Worm (Caenorhabditis elegans) whole organism, midembryonic: Measurements from ENCODE around the gene F38A1.13.

Experiments used
- T22C8.4 ChIP-seq: fragments of 200-800 bp; sonication (Bioruptor generic); IDR thresholded peaks from 2 replicates; pipeline ENCODE4 v1.3.6; 2022; ENCODE audit warnings: missing genetic modification characterization, missing compliant biosample characterization
- flt-1 ChIP-seq: fragments of 200-800 bp; sonication (Bioruptor generic); IDR thresholded peaks from 2 replicates; pipeline ENCODE4 v1.3.6; 2022; ENCODE audit warnings: missing genetic modification characterization, missing compliant biosample characterization
- klf-2 ChIP-seq: fragments of 200-800 bp; sonication (Bioruptor generic); conservative IDR thresholded peaks from 2 replicates; pipeline ENCODE4 v1.3.6; 2022; ENCODE audit warnings: missing genetic modification reagents, missing genetic modification characterization, missing compliant biosample characterization
- med-1 ChIP-seq: sonication (generic microtip); optimal IDR thresholded peaks from 2 replicates; lab custom pipeline; 2017; ENCODE audit warnings: missing genetic modification characterization, mild to moderate bottlenecking, missing compliant biosample characterization, antibody characterized with exemption, missing genetic modification reagents; ENCODE audit not compliant: insufficient read depth
- ref-1 ChIP-seq: fragments of 200-800 bp; sonication (Bioruptor generic); conservative IDR thresholded peaks from 2 replicates; pipeline ENCODE4 v1.3.6; 2022; ENCODE audit warnings: missing genetic modification reagents, missing genetic modification characterization, missing compliant biosample characterization
- tab-1 ChIP-seq: fragments of 200-800 bp; sonication (Bioruptor generic); IDR thresholded peaks from 2 replicates; pipeline ENCODE4 v1.3.6; 2022; ENCODE audit warnings: missing genetic modification characterization, missing compliant biosample characterization
- ztf-23 ChIP-seq: fragments of 200-800 bp; sonication (Bioruptor generic); IDR thresholded peaks from 2 replicates; pipeline ENCODE4 v1.3.6; 2022; ENCODE audit warnings: missing genetic modification reagents, missing genetic modification characterization, missing compliant biosample characterization

DNA sequence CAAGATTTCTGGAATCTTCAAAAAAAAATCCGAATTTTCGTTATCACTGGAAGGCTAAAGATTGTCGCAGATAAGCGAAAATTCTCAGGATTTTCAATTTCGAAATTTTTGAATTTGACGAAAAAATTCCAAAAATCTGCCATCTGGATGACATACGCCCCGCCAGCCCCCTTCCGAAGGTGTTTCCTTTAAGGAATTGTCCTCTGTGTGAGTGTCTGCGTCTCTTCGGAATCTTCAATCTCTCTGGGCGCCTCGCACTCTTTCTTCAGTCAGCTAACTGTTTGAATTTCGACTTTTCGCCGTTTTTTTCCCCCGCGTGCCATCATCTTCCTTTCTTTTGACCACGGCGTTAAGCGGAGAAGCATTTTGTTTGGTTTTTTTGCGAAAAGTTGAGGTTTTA, 21.5 kb downstream of the F38A1.13 start:
- TF ChIP-seq ztf-23 = no peak
- no peak for TF ChIP-seq ref-1 (GFP tag; lab: Robert Waterston, UW)
- TF ChIP-seq med-1 (GFP tag; lab: Kevin White, UChicago) = no peak
- TF ChIP-seq flt-1 (GFP tag; lab: Robert Waterston, UW) = no peak
- TF ChIP-seq T22C8.4 (GFP tag; lab: Robert Waterston, UW) = no peak
- TF ChIP-seq tab-1 = no peak
- TF ChIP-seq klf-2 (GFP tag; lab: Robert Waterston, UW) = no peak
